Worm (Caenorhabditis elegans): ENCODE results near the gene nep-25.

The nep-25 gene

DNA sequence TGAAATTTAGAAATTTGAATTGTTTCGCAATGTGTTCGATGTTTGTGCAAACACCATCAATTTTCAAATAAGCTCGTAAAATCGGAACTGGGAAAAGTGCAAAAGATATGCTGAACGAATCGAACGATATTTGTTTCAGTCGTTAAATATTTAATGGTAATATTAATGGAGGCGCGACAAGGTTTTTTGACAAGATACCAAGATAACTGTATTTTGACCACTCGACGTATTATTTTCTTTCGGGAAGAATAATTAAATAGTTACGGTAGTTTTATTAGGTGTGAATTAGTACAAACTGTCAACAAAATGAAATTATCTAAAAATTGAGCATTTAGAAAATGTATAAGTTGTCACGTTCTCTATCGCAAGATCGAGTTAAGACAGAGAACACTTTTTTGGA, 37.8 kb upstream of the nep-25 start (continued):
- TF ChIP-seq hif-1 (tag; optimal IDR thresholded peaks at IDR 0.05) = peak in 1 of 2 experiments; percentile 8

DNA sequence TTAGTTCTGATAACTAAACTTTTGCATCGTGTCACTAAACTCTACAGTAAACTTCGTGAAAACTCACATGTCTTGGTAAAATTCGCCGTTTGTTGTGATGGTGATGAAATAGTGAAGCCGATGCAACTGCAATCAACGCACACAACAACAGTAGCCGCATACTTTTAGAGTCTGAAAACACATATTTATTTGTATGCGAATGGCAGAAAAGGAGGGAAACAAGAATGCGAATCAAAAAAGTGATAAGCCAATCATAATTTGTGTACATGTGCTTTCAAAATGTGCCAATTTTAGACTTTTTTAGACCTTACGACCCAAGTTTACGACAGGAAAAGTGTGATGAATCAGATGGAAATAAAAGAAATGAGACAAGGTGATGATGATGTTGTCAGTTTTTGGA, 36.7 kb upstream of the nep-25 start, which contains the start of gene K05F1.10:
Gene K05F1.10 (minus strand): TSS at position 171 of the 400 bp plus-strand sequence.
- TF ChIP-seq zip-2 (tag; optimal IDR thresholded peaks at IDR 0.05) (no peak), daf-16 (GFP tag; optimal IDR thresholded peaks at IDR 0.05) (no peak), daf-16 (tag; optimal IDR thresholded peaks at IDR 0.05) (peak; percentile 88), egl-27 (tag; optimal IDR thresholded peaks at IDR 0.05) (no peak), hmg-1.1 (GFP tag; IDR thresholded peaks at IDR 0.05) (no peak), lin-13 (GFP tag; optimal IDR thresholded peaks at IDR 0.05) (no peak), skn-1 (tag; optimal IDR thresholded peaks at IDR 0.05) (no peak), nhr-77 (tag; optimal IDR thresholded peaks at IDR 0.05) (no peak), arid-1 (GFP tag; conservative IDR thresholded peaks at IDR 0.05) (no peak), ceh-28 (tag; optimal IDR thresholded peaks at IDR 0.05) (no peak), ceh-62 (tag; optimal IDR thresholded peaks at IDR 0.05) (no peak), vab-7 (GFP tag; IDR thresholded peaks at IDR 0.05) (no peak), ztf-7 (tag; optimal IDR thresholded peaks at IDR 0.05) (no peak), nhr-10 (tag; optimal IDR thresholded peaks at IDR 0.05) (no peak), zip-11 (GFP tag; IDR thresholded peaks at IDR 0.05) (no peak), pqm-1 (tag; optimal IDR thresholded peaks at IDR 0.05) (peak; percentile 19), hlh-11 (tag; optimal IDR thresholded peaks at IDR 0.05) (peak; percentile 38), mdl-1 (tag; optimal IDR thresholded peaks at IDR 0.05) (peak in 1 of 2 experiments; percentile 3), ama-1 (optimal IDR thresholded peaks at IDR 0.05) (no peak), ceh-32 (tag; optimal IDR thresholded peaks at IDR 0.05; ENCODE audit: poor library complexity) (no peak), egl-43 (GFP tag; IDR thresholded peaks at IDR 0.05) (no peak), dve-1 (tag; optimal IDR thresholded peaks at IDR 0.05; ENCODE audit: insufficient read depth) (peak; percentile 4), dmd-6 (GFP tag; IDR thresholded peaks at IDR 0.05) (peak; percentile 46), hlh-30 (tag; optimal IDR thresholded peaks at IDR 0.05; ENCODE audit: insufficient read depth) (peak; percentile 45), snpc-1.2 (GFP tag; IDR thresholded peaks at IDR 0.05) (no peak), madf-5 (GFP tag; IDR thresholded peaks at IDR 0.05) (no peak), F10B5.3 (tag; optimal IDR thresholded peaks at IDR 0.05) (no peak), saeg-2 (GFP tag; IDR thresholded peaks at IDR 0.05) (no peak), fos-1 (tag; optimal IDR thresholded peaks at IDR 0.05) (no peak), ctbp-1 (GFP tag; IDR thresholded peaks at IDR 0.05) (no peak), mxl-3 (GFP tag; optimal IDR thresholded peaks at IDR 0.05) (no peak), nhr-11 (tag; optimal IDR thresholded peaks at IDR 0.05) (no peak), dmd-8 (GFP tag; IDR thresholded peaks at IDR 0.05) (no peak), nhr-25 (tag; optimal IDR thresholded peaks at IDR 0.05; ENCODE audit: borderline replicate concordance, insufficient read depth) (no peak), nhr-28 (tag; optimal IDR thresholded peaks at IDR 0.05) (peak; percentile 23), sdz-12 (GFP tag; optimal IDR thresholded peaks at IDR 0.05) (no peak), php-3 (GFP tag; IDR thresholded peaks at IDR 0.05) (peak; percentile 46; the same call in 1 of the 2 replicates), zfp-3 (GFP tag; conservative IDR thresholded peaks at IDR 0.05) (no peak), tra-1 (GFP tag; IDR thresholded peaks at IDR 0.05) (no peak), daf-12 (tag; optimal IDR thresholded peaks at IDR 0.05) (no peak)

DNA sequence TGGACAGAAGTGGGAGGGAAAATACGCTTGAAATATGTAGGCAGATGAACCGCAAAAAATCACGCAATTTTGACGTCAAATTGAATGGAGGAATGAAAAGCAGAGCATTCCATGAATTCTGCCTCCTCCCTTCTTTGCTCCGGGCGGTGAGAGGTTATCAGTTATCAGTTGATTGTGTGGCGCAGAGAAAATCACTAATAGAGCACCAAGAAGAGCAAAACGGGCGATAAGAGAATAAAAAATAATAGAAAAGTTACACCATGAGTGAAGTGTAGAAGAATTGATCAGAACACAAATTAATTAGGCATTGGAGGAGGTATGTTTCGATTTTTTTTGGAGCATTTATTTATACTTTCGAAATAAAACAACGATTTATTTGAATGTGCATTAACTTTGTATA, 35.5 kb upstream of the nep-25 start:
- peak; percentile 60; the same call in 1 of the 2 replicates for TF ChIP-seq nhr-41 (GFP tag; IDR thresholded peaks at IDR 0.05)
- TF ChIP-seq hlh-11 (tag; optimal IDR thresholded peaks at IDR 0.05) = peak; percentile 64
- no peak for TF ChIP-seq mes-2 (tag; optimal IDR thresholded peaks at IDR 0.05; ENCODE audit: poor library complexity, severe bottlenecking)
- TF ChIP-seq pqm-1 (tag; optimal IDR thresholded peaks at IDR 0.05) = peak; percentile 92
- TF ChIP-seq lin-1 (GFP tag; IDR thresholded peaks at IDR 0.05) = 0 out of 2 replicates have a peak, but pooled peaks have one; percentile 26
- peak; percentile 52 for TF ChIP-seq nhr-77 (tag; optimal IDR thresholded peaks at IDR 0.05)
- TF ChIP-seq dmd-6 (GFP tag; IDR thresholded peaks at IDR 0.05) = peak; percentile 89
- no peak for TF ChIP-seq ces-1 (GFP tag; optimal IDR thresholded peaks at IDR 0.05)
- TF ChIP-seq daf-16 (GFP tag; optimal IDR thresholded peaks at IDR 0.05) = no peak
- TF ChIP-seq daf-16 (tag; optimal IDR thresholded peaks at IDR 0.05) = peak; percentile 38
- TF ChIP-seq nhr-28 (tag; optimal IDR thresholded peaks at IDR 0.05) = peak; percentile 90
- peak; percentile 28 for TF ChIP-seq dve-1 (tag; optimal IDR thresholded peaks at IDR 0.05; ENCODE audit: insufficient read depth)
